Fruit fly (Drosophila melanogaster): Measurements from ENCODE around the gene Fkbp39.

The Fkbp39 gene

dm6 chr3R:15369742-15370141, 36.8 kb upstream of the Fkbp39 start, which contains the start of gene CG14868:
TSS of gene CG14868 (minus strand) at chr3R:15369945.
- TF ChIP-seq MESR4 (GFP tag; optimal IDR thresholded peaks at IDR 0.05) (peak; percentile 44), CG43689 (GFP tag; IDR thresholded peaks at IDR 0.05) (no peak), MBD-R2 (GFP tag; IDR thresholded peaks at IDR 0.05) (0 out of 2 replicates have a peak, but pooled peaks have one; percentile 11), ewg (GFP tag; optimal IDR thresholded peaks at IDR 0.05) (peak; percentile 91), onecut (GFP tag; IDR thresholded peaks at IDR 0.05) (peak; percentile 48), sens (GFP tag) (no peak), unc-4 (GFP tag; IDR thresholded peaks at IDR 0.05; ENCODE audit: partially characterized antibody) (0 out of 2 replicates have a peak, but pooled peaks have one; percentile 30), CG11398 (GFP tag; optimal IDR thresholded peaks at IDR 0.05) (no peak)

dm6 chr3R:15367477-15367876, 34.5 kb upstream of the Fkbp39 start, which contains the start of gene CG34404:
TSS of gene CG34404 (minus strand) at chr3R:15367665.
- TF ChIP-seq slbo (GFP tag; IDR thresholded peaks at IDR 0.05) (no peak), CG32767 (GFP tag; IDR thresholded peaks at IDR 0.05) (peak; percentile 75), chinmo (GFP tag; IDR thresholded peaks at IDR 0.05; ENCODE audit: partially characterized antibody) (0 out of 4 replicates have a peak, but pooled peaks have one; percentile 57), Adf1 (GFP tag; IDR thresholded peaks at IDR 0.05) (no peak), BEAF-32 (GFP tag; optimal IDR thresholded peaks at IDR 0.05) (peak; percentile 38), Sry-δ (GFP tag; optimal IDR thresholded peaks at IDR 0.05) (peak; percentile 31), insv (GFP tag; optimal IDR thresholded peaks at IDR 0.05) (peak; percentile 61 to 96), CG2120 (GFP tag; optimal IDR thresholded peaks at IDR 0.05) (peak; percentile 15), Ets97D (GFP tag; optimal IDR thresholded peaks at IDR 0.05) (peak; percentile 4), Side (GFP tag; optimal IDR thresholded peaks at IDR 0.05) (peak; percentile 19), dpn (GFP tag; optimal IDR thresholded peaks at IDR 0.05) (peak in 1 of 2 experiments; percentile 8), CG16813 (GFP tag; IDR thresholded peaks at IDR 0.05; ENCODE audit: partially characterized antibody) (0 out of 3 replicates have a peak, but pooled peaks have one; percentile 26), gsb (GFP tag; IDR thresholded peaks at IDR 0.05) (no peak), unpg (GFP tag; optimal IDR thresholded peaks at IDR 0.05) (peak; percentile 6), CG15479 (GFP tag; optimal IDR thresholded peaks at IDR 0.05) (no peak), Dp (GFP tag; optimal IDR thresholded peaks at IDR 0.05) (peak; percentile 85), tna (GFP tag; IDR thresholded peaks at IDR 0.05; ENCODE audit: partially characterized antibody) (no peak; the same call in 1 of the 2 replicates), cg (GFP tag; optimal IDR thresholded peaks at IDR 0.05) (peak; percentile 54), Scr (GFP tag; IDR thresholded peaks at IDR 0.05; ENCODE audit: partially characterized antibody) (peak; percentile 54; the same call in 1 of the 2 replicates), CG2116 (GFP tag; optimal IDR thresholded peaks at IDR 0.05) (peak; percentile 41), crp (GFP tag; optimal IDR thresholded peaks at IDR 0.05) (peak in 1 of 2 experiments; percentile 36), sens (GFP tag) (peak; percentile 62), CG7987 (GFP tag; optimal IDR thresholded peaks at IDR 0.05) (no peak), stwl (tag; optimal IDR thresholded peaks at IDR 0.05) (peak; percentile 45), zen2 (GFP tag; IDR thresholded peaks at IDR 0.05; ENCODE audit: partially characterized antibody) (peak; percentile 32; the same call in 2 of the 3 replicates), sob (GFP tag; IDR thresholded peaks at IDR 0.05) (peak; percentile 22; the same call in 1 of the 2 replicates), MESR4 (GFP tag; optimal IDR thresholded peaks at IDR 0.05) (peak; percentile 38), CG15514 (GFP tag; optimal IDR thresholded peaks at IDR 0.05) (peak; percentile 50), Med (GFP tag) (peak; percentile 66), Dll (GFP tag; IDR thresholded peaks at IDR 0.05; ENCODE audit: partially characterized antibody) (0 out of 4 replicates have a peak, but pooled peaks have one; percentile 46), ind (GFP tag; optimal IDR thresholded peaks at IDR 0.05) (no peak), CG14710 (tag; optimal IDR thresholded peaks at IDR 0.05) (peak; percentile 42), pzg (GFP tag; optimal IDR thresholded peaks at IDR 0.05) (peak; percentile 46), CG2712 (tag; optimal IDR thresholded peaks at IDR 0.05) (no peak), CG1603 (tag; optimal IDR thresholded peaks at IDR 0.05) (peak; percentile 59), ci (GFP tag; IDR thresholded peaks at IDR 0.05) (no peak), Elba2 (GFP tag; optimal IDR thresholded peaks at IDR 0.05) (peak; percentile 31), Dref (GFP tag; IDR thresholded peaks at IDR 0.05) (peak; percentile 73), unc-4 (GFP tag; IDR thresholded peaks at IDR 0.05; ENCODE audit: partially characterized antibody) (0 out of 2 replicates have a peak, but pooled peaks have one; percentile 24), MBD-R2 (GFP tag; IDR thresholded peaks at IDR 0.05) (peak; percentile 39; the same call in 1 of the 2 replicates), CG8290 (GFP tag; optimal IDR thresholded peaks at IDR 0.05) (no peak), CG8290 (tag; optimal IDR thresholded peaks at IDR 0.05) (peak in 1 of 2 experiments; percentile 28)

All from whole organism, embryonic.